Fruit fly (Drosophila melanogaster) whole organism, wandering third instar larva: ENCODE results near the gene Rab27.

Experiments used
- Abd-B ChIP-seq: fragments of >200 bp; optimal IDR thresholded peaks from 2 replicates; lab custom pipeline; 2017; ENCODE audit warnings: missing biosample characterization, missing genetic modification characterization
- CG32264 ChIP-seq: fragments of 200-800 bp; sonication (Bioruptor generic); optimal IDR thresholded peaks from 2 replicates; lab custom pipeline; 2016; ENCODE audit warnings: missing biosample characterization, missing genetic modification characterization
- CG9705 ChIP-seq: fragments of 200-800 bp; sonication (Bioruptor generic); optimal IDR thresholded peaks from 2 replicates; lab custom pipeline; 2018; ENCODE audit warnings: missing biosample characterization, mild to moderate bottlenecking, missing genetic modification characterization
- Dfd ChIP-seq: fragments of >200 bp; optimal IDR thresholded peaks from 2 replicates; lab custom pipeline; 2017; ENCODE audit warnings: missing biosample characterization, missing genetic modification characterization
- Dif ChIP-seq: fragments of 200-275, 200-300 bp; sonication (Bioruptor generic); optimal IDR thresholded peaks from 2 replicates; lab custom pipeline; 2018; ENCODE audit warnings: missing biosample characterization, missing genetic modification characterization; ENCODE audit not compliant: partially characterized antibody
- GATAd ChIP-seq: sonication (Bioruptor generic); optimal IDR thresholded peaks from 2 replicates; lab custom pipeline; 2016; ENCODE audit warnings: missing biosample characterization, missing genetic modification characterization
- HLH106 ChIP-seq: fragments of 200-800 bp; optimal IDR thresholded peaks from 3 replicates; lab custom pipeline; 2019; ENCODE audit warnings: missing biosample characterization, mild to moderate bottlenecking, missing genetic modification characterization, moderate library complexity
- Hnf4 ChIP-seq: fragments of 200-800 bp; sonication (Bioruptor generic); optimal IDR thresholded peaks from 2 replicates; lab custom pipeline; 2016; ENCODE audit warnings: missing biosample characterization, mild to moderate bottlenecking, missing genetic modification characterization
- Hr78 ChIP-seq: fragments of >200 bp; optimal IDR thresholded peaks from 2 replicates; lab custom pipeline; 2017; ENCODE audit warnings: missing biosample characterization, missing genetic modification characterization
- Hr83 ChIP-seq: fragments of 200-300 bp; sonication (Bioruptor generic); optimal IDR thresholded peaks from 2 replicates; lab custom pipeline; 2016; ENCODE audit warnings: missing biosample characterization, mild to moderate bottlenecking, missing genetic modification characterization, moderate library complexity; ENCODE audit not compliant: poor library complexity, severe bottlenecking
- Jra ChIP-seq: sonication (Bioruptor generic); optimal IDR thresholded peaks from 2 replicates; lab custom pipeline; 2016; ENCODE audit warnings: missing biosample characterization, missing genetic modification characterization
- Mio ChIP-seq: sonication (Bioruptor generic); optimal IDR thresholded peaks from 2 replicates; lab custom pipeline; 2016; ENCODE audit warnings: missing biosample characterization, missing genetic modification characterization
- Myc ChIP-seq: fragments of >200 bp; optimal IDR thresholded peaks from 2 replicates; lab custom pipeline; 2017
- N ChIP-seq: fragments of >200 bp; optimal IDR thresholded peaks from 2 replicates; lab custom pipeline; 2018; ENCODE audit warnings: missing biosample characterization, missing external identifiers, missing genetic modification characterization
- OdsH ChIP-seq: fragments of 200-800 bp; sonication (Bioruptor generic); optimal IDR thresholded peaks from 2 replicates; lab custom pipeline; 2016; ENCODE audit warnings: missing biosample characterization, mild to moderate bottlenecking, missing genetic modification characterization
- Rel ChIP-seq, 2 experiments: fragments of 200-800 bp; sonication (Bioruptor generic) in 1 of 2; optimal IDR thresholded peaks; 2 replicates in 1 of 2; 3 replicates in 1 of 2; lab custom pipeline; 2016 to 2019; ENCODE audit warnings: mild to moderate bottlenecking in 2 of 2, missing biosample characterization in 2 of 2, missing genetic modification characterization in 2 of 2, moderate library complexity in 1 of 2
- Sp1 ChIP-seq: fragments of 200-800 bp; sonication (Bioruptor generic); optimal IDR thresholded peaks from 3 replicates; lab custom pipeline; 2019; ENCODE audit warnings: missing biosample characterization, mild to moderate bottlenecking, missing genetic modification characterization, moderate library complexity
- Vsx2 ChIP-seq: fragments of 200-300, 225-300 bp; sonication (Bioruptor generic); optimal IDR thresholded peaks from 2 replicates; lab custom pipeline; 2018; ENCODE audit warnings: missing biosample characterization, missing genetic modification characterization; ENCODE audit not compliant: partially characterized antibody
- br ChIP-seq: fragments of 200-800 bp; sonication (Bioruptor generic); optimal IDR thresholded peaks from 2 replicates; lab custom pipeline; 2016; ENCODE audit warnings: missing biosample characterization, missing genetic modification characterization
- brk ChIP-seq: fragments of 200-800 bp; sonication (Bioruptor generic); optimal IDR thresholded peaks from 2 replicates; lab custom pipeline; 2016; ENCODE audit warnings: missing biosample characterization, mild to moderate bottlenecking, missing genetic modification characterization
- dmrt93B ChIP-seq: fragments of 200-800 bp; sonication (Bioruptor generic); optimal IDR thresholded peaks from 2 replicates; lab custom pipeline; 2018; ENCODE audit warnings: missing biosample characterization, mild to moderate bottlenecking, missing genetic modification characterization
- dsf ChIP-seq: sonication (Bioruptor generic); optimal IDR thresholded peaks from 2 replicates; lab custom pipeline; 2016; ENCODE audit warnings: missing biosample characterization, missing genetic modification characterization, borderline replicate concordance
- ey ChIP-seq: fragments of 200-800 bp; sonication (Bioruptor generic); optimal IDR thresholded peaks from 2 replicates; lab custom pipeline; 2016; ENCODE audit warnings: missing biosample characterization, missing genetic modification characterization
- foxo ChIP-seq, 2 experiments: fragments of 200-800 bp; sonication (Bioruptor generic); optimal IDR thresholded peaks; 2 replicates in 1 of 2; 3 replicates in 1 of 2; lab custom pipeline; 2016 to 2017; ENCODE audit warnings: missing biosample characterization in 2 of 2, missing genetic modification characterization in 2 of 2
- fru ChIP-seq: fragments of 200-800 bp; sonication (Bioruptor generic); optimal IDR thresholded peaks from 3 replicates; lab custom pipeline; 2016; ENCODE audit warnings: missing biosample characterization, mild to moderate bottlenecking, missing genetic modification characterization
- h ChIP-seq: fragments of 200-800 bp; sonication (Bioruptor generic); optimal IDR thresholded peaks from 3 replicates; lab custom pipeline; 2016; ENCODE audit warnings: missing biosample characterization, mild to moderate bottlenecking, missing genetic modification characterization
- jim ChIP-seq: fragments of 175-275, 200-325 bp; sonication (Bioruptor generic); optimal IDR thresholded peaks from 2 replicates; lab custom pipeline; 2016; ENCODE audit warnings: missing biosample characterization, mild to moderate bottlenecking, missing genetic modification characterization
- lola ChIP-seq: fragments of >200 bp; optimal IDR thresholded peaks from 2 replicates; lab custom pipeline; 2017; ENCODE audit warnings: missing biosample characterization, missing genetic modification characterization
- pan ChIP-seq: fragments of >200 bp; optimal IDR thresholded peaks from 2 replicates; lab custom pipeline; 2017
- psq ChIP-seq: fragments of 200-800 bp; sonication (Bioruptor generic); optimal IDR thresholded peaks from 3 replicates; lab custom pipeline; 2017; ENCODE audit warnings: missing biosample characterization, mild to moderate bottlenecking, missing genetic modification characterization, moderate library complexity
- rgr ChIP-seq: fragments of 200-800 bp; sonication (Bioruptor generic); optimal IDR thresholded peaks from 3 replicates; lab custom pipeline; 2016; ENCODE audit warnings: missing biosample characterization, mild to moderate bottlenecking, missing genetic modification characterization
- sage ChIP-seq: fragments of 200-800 bp; sonication (Bioruptor generic); optimal IDR thresholded peaks from 2 replicates; lab custom pipeline; 2016; ENCODE audit warnings: missing biosample characterization, mild to moderate bottlenecking, missing genetic modification characterization
- tai ChIP-seq: sonication (Bioruptor generic); optimal IDR thresholded peaks from 2 replicates; lab custom pipeline; 2016; ENCODE audit warnings: missing biosample characterization, missing genetic modification characterization
- usp ChIP-seq: fragments of >200 bp; optimal IDR thresholded peaks from 2 replicates; lab custom pipeline; 2017; ENCODE audit warnings: missing biosample characterization, missing genetic modification characterization
- woc ChIP-seq: sonication (Bioruptor generic); optimal IDR thresholded peaks from 2 replicates; lab custom pipeline; 2016; ENCODE audit warnings: missing biosample characterization, mild to moderate bottlenecking, missing genetic modification characterization

The Rab27 gene

dm6 chrX:1476848-1477247, at the start of gene Rab27, which contains the start of gene mei-38:
Gene Rab27 (minus strand): TSS chrX:1476974.
Gene mei-38 (plus strand): TSS chrX:1477063.
- TF ChIP-seq Rel (GFP tag; optimal IDR thresholded peaks at IDR 0.05; lab: Kevin White, UChicago) (no peak), Rel (tag; optimal IDR thresholded peaks at IDR 0.05; lab: Kevin White, UChicago) (no peak), Jra (GFP tag; lab: Kevin White, UChicago) (no peak), woc (GFP tag; lab: Kevin White, UChicago) (no peak), dsf (GFP tag; lab: Kevin White, UChicago) (no peak), HLH106 (no peak), N (no peak), psq (GFP tag; lab: Kevin White, UChicago) (peak; percentile 3), br (GFP tag; lab: Kevin White, UChicago) (peak; percentile 42), h (GFP tag; lab: Kevin White, UChicago) (peak; percentile 50), Myc (peak; percentile 17), rgr (GFP tag; lab: Kevin White, UChicago) (peak; percentile 48), CG9705 (GFP tag; lab: Kevin White, UChicago) (no peak), tai (no peak), GATAd (no peak), foxo (GFP tag; optimal IDR thresholded peaks at IDR 0.05; lab: Kevin White, UChicago) (peak in 1 of 2 experiments; percentile 39), lola (GFP tag; lab: Kevin White, UChicago) (no peak), Hr83 (GFP tag; lab: Kevin White, UChicago) (peak; percentile 43), jim (GFP tag; lab: Kevin White, UChicago) (no peak), Vsx2 (GFP tag; lab: Kevin White, UChicago) (no peak), fru (GFP tag; lab: Kevin White, UChicago) (peak; percentile 30)
- TF ChIP-seq, all 38 proteins: peak for 8

DNA sequence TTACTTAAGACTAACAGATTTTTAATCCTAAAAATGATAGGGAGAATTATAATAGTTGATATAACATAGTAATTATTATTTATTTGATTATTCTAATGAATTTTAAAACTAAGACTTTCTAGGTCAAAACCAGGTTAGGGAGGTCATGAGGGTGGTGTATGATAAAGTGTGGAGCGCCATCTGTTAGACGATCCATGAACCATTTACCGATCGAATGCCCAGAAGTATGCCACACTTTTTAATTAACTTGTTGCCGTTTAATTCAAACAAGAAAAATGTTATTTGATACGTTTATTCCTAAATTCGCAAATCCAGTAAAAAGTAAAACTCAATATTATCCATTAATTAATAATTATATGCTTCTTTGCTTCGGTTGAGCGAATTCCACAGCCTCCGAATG, 46.5 kb upstream of the Rab27 start:
- peak; percentile 45 for TF ChIP-seq Myc

- TF ChIP-seq Vsx2 (GFP tag; lab: Kevin White, UChicago) (peak; percentile 90), Abd-B (no peak), Hnf4 (no peak), pan (no peak), CG32264 (GFP tag; lab: Kevin White, UChicago) (no peak), Hr83 (GFP tag; lab: Kevin White, UChicago) (peak; percentile 27), h (GFP tag; lab: Kevin White, UChicago) (peak; percentile 42), N (no peak), foxo (GFP tag; optimal IDR thresholded peaks at IDR 0.05; lab: Kevin White, UChicago) (peak in 1 of 2 experiments; percentile 0), Dif (no peak), Dfd (no peak), br (GFP tag; lab: Kevin White, UChicago) (peak; percentile 20), woc (GFP tag; lab: Kevin White, UChicago) (peak; percentile 32), OdsH (peak; percentile 12)
Observed at dm6 chrX:1517618-1518017, 40.8 kb upstream of the Rab27 start.

- TF ChIP-seq Dif (no peak), Myc (no peak), Mio (GFP tag; lab: Kevin White, UChicago) (no peak), Vsx2 (GFP tag; lab: Kevin White, UChicago) (no peak)
Observed at dm6 chrX:1513865-1514264, 37.1 kb upstream of the Rab27 start.

DNA sequence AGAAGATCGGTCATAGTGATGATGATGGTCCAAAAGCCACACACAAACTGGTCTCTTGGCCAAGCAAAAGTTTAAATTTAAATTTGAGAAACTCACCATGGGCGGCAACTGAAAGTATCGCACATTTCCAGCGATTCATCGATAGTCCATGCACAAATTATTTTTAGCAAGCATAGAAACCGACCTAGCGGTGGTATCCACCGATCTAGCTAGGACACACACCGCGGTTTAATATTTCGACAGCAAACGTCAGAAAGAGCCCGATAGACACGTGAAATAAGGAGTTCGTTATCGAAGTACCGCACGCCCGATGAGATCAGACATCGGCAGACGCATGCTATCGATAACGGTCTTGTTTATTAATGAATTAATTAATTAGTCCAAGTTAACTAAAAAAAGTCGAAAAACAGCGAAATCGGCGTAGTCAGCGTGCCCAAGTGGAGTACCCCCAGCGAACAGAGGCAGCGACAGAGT, 36.0 kb upstream of the Rab27 start, which contains the start of gene CG14795:
CG14795 (minus strand) TSS at position 51 of the 474 bp plus-strand sequence.
- no peak for TF ChIP-seq brk (GFP tag; lab: Kevin White, UChicago)
- no peak for TF ChIP-seq woc (GFP tag; lab: Kevin White, UChicago)
- no peak for TF ChIP-seq Jra (GFP tag; lab: Kevin White, UChicago)
- TF ChIP-seq GATAd = no peak
- no peak for TF ChIP-seq Hr83 (GFP tag; lab: Kevin White, UChicago)
- TF ChIP-seq Hr78 (GFP tag; lab: Kevin White, UChicago) = no peak
- TF ChIP-seq tai = no peak
- TF ChIP-seq Dfd = no peak
- no peak for TF ChIP-seq jim (GFP tag; lab: Kevin White, UChicago)
- TF ChIP-seq Sp1 = peak; percentile 4
- no peak for TF ChIP-seq dmrt93B (GFP tag; lab: Kevin White, UChicago)
- no peak for TF ChIP-seq Hnf4
- TF ChIP-seq sage (GFP tag; lab: Kevin White, UChicago) = no peak
- TF ChIP-seq psq (GFP tag; lab: Kevin White, UChicago) = no peak
- no peak for TF ChIP-seq usp (GFP tag; lab: Kevin White, UChicago)
- TF ChIP-seq Myc = peak; percentile 63
- peak; percentile 22 for TF ChIP-seq HLH106
- TF ChIP-seq fru (GFP tag; lab: Kevin White, UChicago) = no peak
- TF ChIP-seq CG32264 (GFP tag; lab: Kevin White, UChicago) = no peak
- TF ChIP-seq br (GFP tag; lab: Kevin White, UChicago) = no peak
- no peak for TF ChIP-seq CG9705 (GFP tag; lab: Kevin White, UChicago)
- TF ChIP-seq OdsH = no peak
- peak; percentile 21 for TF ChIP-seq h (GFP tag; lab: Kevin White, UChicago)
- TF ChIP-seq Dif = peak; percentile 93
- TF ChIP-seq rgr (GFP tag; lab: Kevin White, UChicago) = peak; percentile 0
- no peak for TF ChIP-seq foxo (GFP tag; optimal IDR thresholded peaks at IDR 0.05; lab: Kevin White, UChicago)
- no peak for TF ChIP-seq Mio (GFP tag; lab: Kevin White, UChicago)
- no peak for TF ChIP-seq Abd-B
- TF ChIP-seq lola (GFP tag; lab: Kevin White, UChicago) = no peak
- peak; percentile 98 for TF ChIP-seq Vsx2 (GFP tag; lab: Kevin White, UChicago)
- TF ChIP-seq Rel (GFP tag; optimal IDR thresholded peaks at IDR 0.05; lab: Kevin White, UChicago) = no peak
- TF ChIP-seq Rel (tag; optimal IDR thresholded peaks at IDR 0.05; lab: Kevin White, UChicago) = peak; percentile 12
- TF ChIP-seq N = no peak
- TF ChIP-seq pan = no peak
- TF ChIP-seq ey (GFP tag; lab: Kevin White, UChicago) = no peak
- no peak for TF ChIP-seq dsf (GFP tag; lab: Kevin White, UChicago)
